Worm (Caenorhabditis elegans) whole organism, L3 larva: ENCODE measurements around the gene wee-1.1.

Experiments used
- aly-2 ChIP-seq: fragments of 150-350 bp; optimal IDR thresholded peaks from 2 replicates; lab custom pipeline; 2014; ENCODE audit warnings: missing biosample characterization, missing genetic modification characterization
- nhr-237 ChIP-seq: fragments of 150-350 bp; optimal IDR thresholded peaks from 2 replicates; lab custom pipeline; 2014; ENCODE audit warnings: missing biosample characterization, missing genetic modification characterization
- pha-4 ChIP-seq: fragments of 150-350 bp; optimal IDR thresholded peaks from 2 replicates; lab custom pipeline; 2014; ENCODE audit warnings: missing biosample characterization, missing genetic modification reagents, missing genetic modification characterization
- pqm-1 ChIP-seq: fragments of 150-350 bp; optimal IDR thresholded peaks from 2 replicates; lab custom pipeline; 2017; ENCODE audit warnings: missing biosample characterization, missing genetic modification characterization, inconsistent platforms

DNA sequence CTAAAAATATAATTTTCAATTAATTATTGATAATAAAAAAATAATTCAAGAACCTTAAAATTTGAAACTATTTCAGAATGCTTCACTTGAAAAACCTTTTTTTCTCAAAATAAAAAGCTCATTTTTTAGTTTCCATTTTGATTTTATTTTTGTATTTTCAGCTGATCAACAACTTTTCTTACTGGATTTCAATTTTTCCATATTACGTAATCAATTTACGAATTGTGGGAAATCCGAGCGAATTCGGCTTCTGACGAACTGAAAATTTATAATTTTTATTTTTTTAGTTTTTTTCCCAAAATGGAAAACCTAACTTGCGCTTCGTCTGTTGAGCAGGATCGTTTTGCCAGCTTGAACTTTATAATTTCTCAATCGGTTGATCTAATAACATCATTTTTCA, 45.9 kb downstream of the wee-1.1 start, which contains the start of gene sra-8:
- no peak for TF ChIP-seq aly-2
- no peak for TF ChIP-seq pqm-1
- no peak for TF ChIP-seq nhr-237 (tag; lab: Kevin White, UChicago)
- TF ChIP-seq pha-4 = no peak
